Worm (Caenorhabditis elegans): ENCODE measurements around the gene F49F1.18.
A peak's percentile ranks its signal among the peaks of the same experiment; 100 is the strongest.
"Not testable (repeated sequence)": the region's sequence is repeated elsewhere in the genome, so short reads cannot be mapped to it uniquely, and the experiment has no call there.

F49F1.18 gene

ce11 chrIV:4140265-4140664 is at the start of gene F49F1.18:
Gene F49F1.18 (minus strand): TSS chrIV:4140365.
- TF ChIP-seq unc-62 (GFP tag; optimal IDR thresholded peaks at IDR 0.05), result no peak
- no peak for TF ChIP-seq lsy-27 (tag; optimal IDR thresholded peaks at IDR 0.05; ENCODE audit: borderline replicate concordance, insufficient read depth)
- TF ChIP-seq rec-8 (tag; optimal IDR thresholded peaks at IDR 0.05), result no peak
- no peak for TF ChIP-seq madf-8 (GFP tag; conservative IDR thresholded peaks at IDR 0.05)
- TF ChIP-seq ceh-27 (GFP tag; optimal IDR thresholded peaks at IDR 0.05), result no peak
- no peak for TF ChIP-seq egrh-3 (GFP tag; IDR thresholded peaks at IDR 0.05)
- no peak for TF ChIP-seq egl-44 (GFP tag; IDR thresholded peaks at IDR 0.05)
- no peak for TF ChIP-seq atf-7 (tag; optimal IDR thresholded peaks at IDR 0.05)
- no peak for TF ChIP-seq nfyb-1 (GFP tag; IDR thresholded peaks at IDR 0.05)

ce11 chrIV:4187909-4188308 is 47.7 kb upstream of the F49F1.18 start:
- TF ChIP-seq madf-6 (GFP tag; IDR thresholded peaks at IDR 0.05) (peak; percentile 62), xnd-1 (tag; optimal IDR thresholded peaks at IDR 0.05) (peak; percentile 75)

ce11 chrIV:4186099-4186498 is 45.9 kb upstream of the F49F1.18 start, which contains the start of gene K08D10.11:
Gene K08D10.11 (minus strand): TSS chrIV:4186199.
- TF ChIP-seq egl-44 (GFP tag; IDR thresholded peaks at IDR 0.05); nhr-27 (tag; optimal IDR thresholded peaks at IDR 0.05); F52B5.7 (tag; optimal IDR thresholded peaks at IDR 0.05): not testable (repeated sequence)

- TF ChIP-seq cebp-1 (GFP tag; IDR thresholded peaks at IDR 0.05) (peak; percentile 76), cebp-1 (tag; optimal IDR thresholded peaks at IDR 0.05) (peak; percentile 7), madf-6 (GFP tag; IDR thresholded peaks at IDR 0.05) (peak; percentile 49), attf-5 (GFP tag; optimal IDR thresholded peaks at IDR 0.05) (peak; percentile 12), Y95B8A.8 (GFP tag; IDR thresholded peaks at IDR 0.05) (peak; percentile 89), nfyb-1 (GFP tag; IDR thresholded peaks at IDR 0.05) (peak; percentile 98), let-526 (GFP tag; IDR thresholded peaks at IDR 0.05) (peak; percentile 81), lin-26 (GFP tag; IDR thresholded peaks at IDR 0.05) (peak; percentile 74; the same call in 1 of the 2 replicates), C06A6.2 (GFP tag; conservative IDR thresholded peaks at IDR 0.05) (peak; percentile 89), F37B4.10 (GFP tag; IDR thresholded peaks at IDR 0.05) (0 out of 2 replicates have a peak, but pooled peaks have one; percentile 68), lir-1 (GFP tag; conservative IDR thresholded peaks at IDR 0.05) (peak; percentile 43; the same call in 1 of the 2 replicates), ceh-91 (GFP tag; IDR thresholded peaks at IDR 0.05) (peak; percentile 63; the same call in 1 of the 2 replicates), bed-2 (GFP tag; IDR thresholded peaks at IDR 0.05) (peak; percentile 83), egl-44 (GFP tag; IDR thresholded peaks at IDR 0.05) (0 out of 2 replicates have a peak, but pooled peaks have one; percentile 45), ceh-100 (GFP tag; IDR thresholded peaks at IDR 0.05) (peak; percentile 82), ztf-6 (GFP tag; IDR thresholded peaks at IDR 0.05) (peak; percentile 80), ekl-4 (GFP tag; IDR thresholded peaks at IDR 0.05) (peak; percentile 82), K11D2.4 (GFP tag; IDR thresholded peaks at IDR 0.05) (peak; percentile 96), mcd-1 (GFP tag; IDR thresholded peaks at IDR 0.05) (peak; percentile 100), ztf-28 (GFP tag; IDR thresholded peaks at IDR 0.05) (0 out of 2 replicates have a peak, but pooled peaks have one; percentile 56), Y79H2A.3 (GFP tag; conservative IDR thresholded peaks at IDR 0.05) (peak; percentile 75; the same call in 1 of the 2 replicates), egl-18 (GFP tag; IDR thresholded peaks at IDR 0.05) (peak; percentile 82), Y53G8AR.9 (GFP tag; conservative IDR thresholded peaks at IDR 0.05) (peak; percentile 93), lin-54 (GFP tag; optimal IDR thresholded peaks at IDR 0.05) (peak; percentile 72), madf-3 (GFP tag; IDR thresholded peaks at IDR 0.05) (0 out of 2 replicates have a peak, but pooled peaks have one; percentile 8), lin-40 (tag; optimal IDR thresholded peaks at IDR 0.05) (peak; percentile 23), pbrm-1 (GFP tag; IDR thresholded peaks at IDR 0.05) (peak; percentile 93), F33H1.4 (GFP tag; IDR thresholded peaks at IDR 0.05) (peak; percentile 81), D2030.7 (GFP tag; IDR thresholded peaks at IDR 0.05) (peak; percentile 21; the same call in 1 of the 2 replicates), Y67H2A.10 (GFP tag; conservative IDR thresholded peaks at IDR 0.05) (0 out of 2 replicates have a peak, but pooled peaks have one; percentile 44), dox-1 (GFP tag; IDR thresholded peaks at IDR 0.05) (peak; percentile 97), sea-2 (GFP tag; IDR thresholded peaks at IDR 0.05) (peak; percentile 75; the same call in 1 of the 2 replicates)
Observed at ce11 chrIV:4184767-4185166, 44.6 kb upstream of the F49F1.18 start.
